Fruit fly (Drosophila melanogaster) whole organism, prepupa: ENCODE results near the gene Nthl1.

Source experiments
- Blimp-1 ChIP-seq: fragments of 200-800 bp; sonication (Bioruptor generic); optimal IDR thresholded peaks from 3 replicates; lab custom pipeline; 2017; ENCODE audit warnings: missing biosample characterization, missing genetic modification characterization, mild to moderate bottlenecking, moderate library complexity, missing genetic modification reagents
- CG11762 ChIP-seq: fragments of 200-800 bp; sonication (Bioruptor generic); optimal IDR thresholded peaks from 3 replicates; lab custom pipeline; 2016; ENCODE audit warnings: missing biosample characterization, missing genetic modification characterization; ENCODE audit not compliant: insufficient read depth
- CG11902 ChIP-seq: fragments of 200-800 bp; sonication (Bioruptor generic); optimal IDR thresholded peaks from 3 replicates; lab custom pipeline; 2016; ENCODE audit warnings: missing biosample characterization, missing genetic modification characterization
- CG15336 ChIP-seq: fragments of 200-800 bp; sonication (Bioruptor generic); IDR thresholded peaks from 2 replicates; pipeline ENCODE4 v1.3.6; 2022; ENCODE audit warnings: missing biosample characterization, missing genetic modification characterization
- CG1621 ChIP-seq: fragments of 200-800 bp; sonication (Bioruptor generic); optimal IDR thresholded peaks from 3 replicates; lab custom pipeline; 2018; ENCODE audit warnings: missing biosample characterization, mild to moderate bottlenecking, missing genetic modification characterization
- CG16779 ChIP-seq: fragments of 200-800 bp; sonication (Bioruptor generic); optimal IDR thresholded peaks from 3 replicates; lab custom pipeline; 2017; ENCODE audit warnings: missing biosample characterization, mild to moderate bottlenecking, missing genetic modification characterization
- CG32006 ChIP-seq: fragments of 200-800 bp; sonication (Bioruptor generic); optimal IDR thresholded peaks from 3 replicates; lab custom pipeline; 2017; ENCODE audit warnings: missing biosample characterization, mild to moderate bottlenecking, missing genetic modification characterization
- CG3919 ChIP-seq: fragments of 200-800 bp; sonication (Bioruptor generic); optimal IDR thresholded peaks from 3 replicates; lab custom pipeline; 2016; ENCODE audit warnings: missing biosample characterization, missing genetic modification characterization
- CG4318 ChIP-seq: fragments of 200-800 bp; sonication (Bioruptor generic); optimal IDR thresholded peaks from 3 replicates; lab custom pipeline; 2017; ENCODE audit warnings: missing biosample characterization, mild to moderate bottlenecking, missing genetic modification characterization
- CG6163 ChIP-seq: fragments of 200-800 bp; sonication (Bioruptor generic); IDR thresholded peaks from 3 replicates; pipeline ENCODE4 v1.3.6; 2022; ENCODE audit warnings: missing biosample characterization, missing genetic modification characterization
- CG6276 ChIP-seq: fragments of 200-800 bp; sonication (Bioruptor generic); optimal IDR thresholded peaks from 2 replicates; lab custom pipeline; 2017; ENCODE audit warnings: missing biosample characterization, mild to moderate bottlenecking, missing genetic modification characterization
- CG6792 ChIP-seq: fragments of 200-800 bp; sonication (Bioruptor generic); optimal IDR thresholded peaks from 3 replicates; lab custom pipeline; 2016; ENCODE audit warnings: missing biosample characterization, missing genetic modification characterization
- CG6808 ChIP-seq: fragments of 200-800 bp; sonication (Bioruptor generic); optimal IDR thresholded peaks from 3 replicates; lab custom pipeline; 2017; ENCODE audit warnings: missing biosample characterization, missing genetic modification characterization, mild to moderate bottlenecking, moderate library complexity, missing genetic modification reagents
- CG6854 ChIP-seq: fragments of 200-800 bp; sonication (Bioruptor generic); optimal IDR thresholded peaks from 2 replicates; lab custom pipeline; 2017; ENCODE audit warnings: missing biosample characterization, mild to moderate bottlenecking, missing genetic modification characterization
- CG7368 ChIP-seq: fragments of 200-800 bp; sonication (Bioruptor generic); optimal IDR thresholded peaks from 3 replicates; lab custom pipeline; 2016; ENCODE audit warnings: missing biosample characterization, missing genetic modification characterization
- CG8632 ChIP-seq: fragments of 200-800 bp; sonication (Bioruptor generic); optimal IDR thresholded peaks from 3 replicates; lab custom pipeline; 2016; ENCODE audit warnings: missing biosample characterization, missing genetic modification characterization
- CG9139 ChIP-seq: fragments of 200-800 bp; sonication (Bioruptor generic); optimal IDR thresholded peaks from 3 replicates; lab custom pipeline; 2017; ENCODE audit warnings: missing biosample characterization, mild to moderate bottlenecking, missing genetic modification characterization
- Eip78C ChIP-seq: fragments of 200-800 bp; sonication (Bioruptor generic); peaks from one replicate; lab custom pipeline; 2016; ENCODE audit warnings: missing biosample characterization, missing genetic modification characterization
- Eip93F ChIP-seq: fragments of 200-800 bp; sonication (Bioruptor generic); optimal IDR thresholded peaks from 2 replicates; lab custom pipeline; 2016; ENCODE audit warnings: missing biosample characterization, mild to moderate bottlenecking, missing genetic modification characterization
- Ets21C ChIP-seq: fragments of 200-800 bp; sonication (Bioruptor generic); optimal IDR thresholded peaks from 3 replicates; lab custom pipeline; 2016; ENCODE audit warnings: missing biosample characterization, missing genetic modification characterization
- Ets96B ChIP-seq: fragments of 200-800 bp; optimal IDR thresholded peaks from 2 replicates; lab custom pipeline; 2019; ENCODE audit warnings: missing biosample characterization, mild to moderate bottlenecking, missing genetic modification characterization, moderate library complexity
- Gug ChIP-seq: fragments of 200-800 bp; sonication (Bioruptor generic); IDR thresholded peaks from 2 replicates; pipeline ENCODE4 v1.3.6; 2022; ENCODE audit warnings: missing biosample characterization, missing genetic modification characterization
- Hr39 ChIP-seq: fragments of 200-800 bp; sonication (Bioruptor generic); optimal IDR thresholded peaks from 2 replicates; lab custom pipeline; 2016; ENCODE audit warnings: missing biosample characterization, missing genetic modification characterization
- Hr4 ChIP-seq: fragments of 200-800 bp; sonication (Bioruptor generic); optimal IDR thresholded peaks from 3 replicates; lab custom pipeline; 2016; ENCODE audit warnings: missing biosample characterization, missing genetic modification characterization
- Lpt ChIP-seq: fragments of 200-800 bp; sonication (Bioruptor generic); optimal IDR thresholded peaks from 3 replicates; lab custom pipeline; 2016; ENCODE audit warnings: missing biosample characterization, missing genetic modification characterization
- Smox ChIP-seq: fragments of 200-800 bp; sonication (Bioruptor generic); optimal IDR thresholded peaks from 3 replicates; lab custom pipeline; 2016; ENCODE audit warnings: missing biosample characterization, missing genetic modification characterization
- Sox102F ChIP-seq: fragments of 200-800 bp; sonication (Bioruptor generic); optimal IDR thresholded peaks from 2 replicates; lab custom pipeline; 2016; ENCODE audit warnings: missing biosample characterization, mild to moderate bottlenecking, missing genetic modification characterization
- Sox14 ChIP-seq: fragments of 200-800 bp; sonication (Bioruptor generic); optimal IDR thresholded peaks from 3 replicates; lab custom pipeline; 2016; ENCODE audit warnings: missing biosample characterization, missing genetic modification characterization
- Sox15 ChIP-seq: fragments of 200-800 bp; sonication (Bioruptor generic); optimal IDR thresholded peaks from 3 replicates; lab custom pipeline; 2016; ENCODE audit warnings: missing biosample characterization, missing genetic modification characterization
- achi ChIP-seq: fragments of 200-800 bp; sonication (Bioruptor generic); optimal IDR thresholded peaks from 3 replicates; lab custom pipeline; 2016; ENCODE audit warnings: missing biosample characterization, missing genetic modification characterization
- acj6 ChIP-seq: fragments of 200-800 bp; sonication (Bioruptor generic); optimal IDR thresholded peaks from 3 replicates; lab custom pipeline; 2016; ENCODE audit warnings: missing biosample characterization, missing genetic modification characterization
- dac ChIP-seq: fragments of 200-800 bp; sonication (Bioruptor generic); optimal IDR thresholded peaks from 2 replicates; lab custom pipeline; 2017; ENCODE audit warnings: missing biosample characterization, mild to moderate bottlenecking, missing genetic modification characterization
- dsx ChIP-seq: fragments of 200-800 bp; optimal IDR thresholded peaks from 3 replicates; lab custom pipeline; 2019; ENCODE audit warnings: missing biosample characterization, mild to moderate bottlenecking, missing genetic modification characterization, moderate library complexity; ENCODE audit not compliant: poor library complexity, severe bottlenecking
- eg ChIP-seq: fragments of 200-800 bp; sonication (Bioruptor generic); IDR thresholded peaks from 3 replicates; pipeline ENCODE4 v1.3.6; 2022; ENCODE audit warnings: missing biosample characterization, missing genetic modification characterization
- esn ChIP-seq: fragments of 200-800 bp; sonication (Bioruptor generic); optimal IDR thresholded peaks from 2 replicates; lab custom pipeline; 2016; ENCODE audit warnings: missing biosample characterization, mild to moderate bottlenecking, missing genetic modification characterization, moderate library complexity
- fkh ChIP-seq: fragments of 200-800 bp; sonication (Bioruptor generic); optimal IDR thresholded peaks from 3 replicates; lab custom pipeline; 2017; ENCODE audit warnings: missing biosample characterization, mild to moderate bottlenecking, missing genetic modification characterization, moderate library complexity
- lz ChIP-seq: fragments of 200-800 bp; sonication (Bioruptor generic); optimal IDR thresholded peaks from 3 replicates; lab custom pipeline; 2016; ENCODE audit warnings: missing biosample characterization, missing genetic modification characterization
- net ChIP-seq: fragments of 200-800 bp; sonication (Bioruptor generic); optimal IDR thresholded peaks from 3 replicates; lab custom pipeline; 2016; ENCODE audit warnings: missing biosample characterization, missing genetic modification characterization
- spab ChIP-seq: fragments of 200-800 bp; sonication (Bioruptor generic); optimal IDR thresholded peaks from 2 replicates; lab custom pipeline; 2017; ENCODE audit warnings: missing biosample characterization, mild to moderate bottlenecking, missing genetic modification characterization, missing genetic modification reagents
- ss ChIP-seq, 2 experiments: fragments of 200-800 bp; sonication (Bioruptor generic); optimal IDR thresholded peaks; 2 replicates in 1 of 2; 3 replicates in 1 of 2; lab custom pipeline; 2017 to 2018; ENCODE audit warnings: mild to moderate bottlenecking in 2 of 2, missing biosample characterization in 2 of 2, missing genetic modification characterization in 2 of 2, moderate library complexity in 1 of 2
- svp ChIP-seq: fragments of 200-800 bp; sonication (Bioruptor generic); peaks from one replicate; lab custom pipeline; 2016; ENCODE audit warnings: missing biosample characterization, missing genetic modification characterization
- topi ChIP-seq: fragments of 200-800 bp; sonication (Bioruptor generic); optimal IDR thresholded peaks from 3 replicates; lab custom pipeline; 2016; ENCODE audit warnings: missing biosample characterization, missing genetic modification characterization
- vri ChIP-seq: fragments of 200-800 bp; sonication (Bioruptor generic); optimal IDR thresholded peaks from 3 replicates; lab custom pipeline; 2016; ENCODE audit warnings: missing biosample characterization, mild to moderate bottlenecking, missing genetic modification characterization

Gene Nthl1

DNA sequence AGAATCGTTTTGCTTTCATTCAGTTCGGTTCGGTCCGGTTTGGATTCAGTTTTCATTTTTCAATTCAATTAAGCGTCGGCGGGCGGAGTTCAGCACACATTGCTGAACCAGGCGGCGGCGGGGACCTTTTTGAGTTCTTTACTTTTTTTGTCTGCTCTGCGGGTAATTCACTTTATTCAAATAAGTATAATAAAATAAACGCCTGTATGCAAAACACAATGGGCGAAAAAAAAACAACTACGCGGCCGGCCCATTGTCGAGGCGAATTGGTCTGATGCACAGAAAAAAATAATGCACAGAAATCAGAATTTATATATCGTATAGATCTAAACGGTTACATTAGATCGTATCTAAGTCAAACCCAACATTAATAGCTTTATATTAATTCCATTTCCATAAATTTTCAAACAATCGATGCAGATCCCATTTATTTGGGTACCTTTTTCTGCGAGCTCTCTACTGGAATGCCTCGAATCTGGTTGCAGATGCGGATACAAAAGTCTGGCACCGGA lies 14.8 kb downstream of the Nthl1 start (continued):
- TF ChIP-seq CG6808 (GFP tag; lab: Kevin White, UChicago) (peak; percentile 81), CG32006 (peak; percentile 42), Sox15 (peak; percentile 45), svp (GFP tag; lab: Kevin White, UChicago) (peak; percentile 85), Ets96B (tag; lab: Kevin White, UChicago) (peak; percentile 74), CG8632 (GFP tag; lab: Kevin White, UChicago) (peak; percentile 68), vri (GFP tag; lab: Kevin White, UChicago) (peak; percentile 41), CG6163 (GFP tag; lab: Robert Waterston, UW) (peak; percentile 63), topi (GFP tag; lab: Kevin White, UChicago) (peak; percentile 70), Sox102F (peak; percentile 77), CG6276 (GFP tag; lab: Kevin White, UChicago) (no peak), CG11762 (peak; percentile 73), CG9139 (GFP tag; lab: Kevin White, UChicago) (peak; percentile 20), lz (peak; percentile 65), CG4318 (no peak), CG6792 (GFP tag; lab: Kevin White, UChicago) (peak; percentile 66), CG1621 (tag; lab: Kevin White, UChicago) (peak; percentile 38), achi (GFP tag; lab: Kevin White, UChicago) (peak; percentile 58), CG6854 (GFP tag; lab: Kevin White, UChicago) (no peak), Ets21C (GFP tag; lab: Kevin White, UChicago) (peak; percentile 48), acj6 (GFP tag; lab: Kevin White, UChicago) (peak; percentile 76), esn (GFP tag; lab: Kevin White, UChicago) (peak; percentile 71), spab (GFP tag; lab: Kevin White, UChicago) (peak; percentile 75)
- TF ChIP-seq, all 60 proteins: peak for 52

DNA sequence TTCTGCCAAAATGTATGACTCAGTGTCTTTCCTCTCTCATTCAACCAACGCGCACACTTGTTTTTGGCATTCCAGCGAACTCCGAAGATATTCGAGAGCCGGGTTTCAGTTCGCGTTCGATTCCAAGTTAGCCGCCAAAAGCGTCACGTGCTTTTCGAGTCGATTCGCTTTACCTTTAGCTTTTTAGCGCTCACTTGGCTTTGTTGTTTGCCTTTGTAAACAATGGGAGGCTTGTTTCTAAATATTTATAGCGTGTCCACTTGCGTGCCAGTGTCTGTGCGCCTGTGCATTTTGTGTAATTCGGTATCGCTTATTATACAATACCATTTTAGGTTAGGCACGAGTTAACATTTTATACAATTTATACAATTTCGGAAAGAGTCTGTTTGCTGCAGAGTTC lies 16.3 kb downstream of the Nthl1 start:
- TF ChIP-seq Hr4 (GFP tag; lab: Kevin White, UChicago) (no peak), Gug (GFP tag; lab: Robert Waterston, UW) (no peak), vri (GFP tag; lab: Kevin White, UChicago) (peak; percentile 63), eg (GFP tag; lab: Robert Waterston, UW) (0 out of 3 replicates have a peak, but pooled peaks have one; percentile 14), Eip78C (peak; percentile 60), Eip93F (GFP tag; lab: Kevin White, UChicago) (peak; percentile 1), Sox102F (peak; percentile 19), CG15336 (GFP tag; lab: Robert Waterston, UW) (no peak), fkh (GFP tag; lab: Kevin White, UChicago) (peak; percentile 76), achi (GFP tag; lab: Kevin White, UChicago) (no peak)
- TF ChIP-seq, all 60 proteins: peak for 6

DNA sequence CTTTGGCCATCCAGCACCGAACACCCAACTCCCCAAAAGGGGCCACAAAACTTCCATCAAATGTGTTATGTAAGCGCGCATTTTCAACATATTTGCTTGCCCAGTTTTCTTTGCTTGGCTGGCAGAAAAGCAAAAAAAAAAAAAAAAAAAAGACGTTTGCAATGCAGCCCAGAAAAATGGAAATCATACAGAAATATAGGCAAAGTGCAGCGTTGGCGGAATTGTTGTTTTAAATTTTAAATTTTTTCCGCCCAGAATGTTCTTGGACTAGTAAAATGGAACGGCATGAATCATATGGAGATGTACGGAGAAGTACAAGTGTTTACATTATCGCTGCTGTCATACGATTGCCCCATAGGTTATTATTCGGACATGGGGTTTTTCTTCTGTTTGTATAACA lies 18.4 kb downstream of the Nthl1 start:
- no peak for TF ChIP-seq spab (GFP tag; lab: Kevin White, UChicago)
- TF ChIP-seq net (GFP tag; lab: Kevin White, UChicago) = no peak
- TF ChIP-seq ss (GFP tag; optimal IDR thresholded peaks at IDR 0.05; lab: Kevin White, UChicago) = no peak

DNA sequence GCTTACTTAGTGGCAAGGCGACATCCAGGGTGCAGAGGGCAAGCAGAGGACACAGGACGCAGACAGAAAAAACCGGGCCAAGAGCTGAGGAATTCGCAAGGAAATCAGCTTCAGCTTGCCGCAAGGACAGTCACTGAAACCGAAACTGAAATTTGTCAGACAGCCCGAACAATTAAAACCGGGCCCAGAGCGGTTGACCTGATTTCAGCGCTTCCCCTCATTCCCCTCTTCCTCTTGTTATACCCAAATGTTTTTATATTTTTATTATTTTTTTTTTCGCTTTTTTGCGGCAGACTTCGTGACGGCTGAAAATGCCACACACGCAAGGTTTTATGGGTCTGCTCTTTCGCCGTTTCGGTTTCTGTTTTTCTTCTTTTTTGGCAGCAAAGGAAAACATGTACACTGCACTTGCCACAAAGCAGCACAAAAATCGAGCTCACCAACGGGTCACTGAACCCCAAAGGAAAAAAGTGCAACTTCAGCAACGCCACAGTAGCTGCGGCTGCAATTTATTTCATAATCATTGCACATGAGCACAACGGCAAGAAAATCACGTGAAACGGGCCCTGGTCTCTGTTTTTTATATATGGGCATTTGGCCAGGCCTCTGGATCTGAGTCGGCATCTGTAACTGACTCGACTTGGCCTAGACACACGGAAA lies 19.5 kb downstream of the Nthl1 start:
- no peak for TF ChIP-seq Sox14 (GFP tag; lab: Kevin White, UChicago)
- TF ChIP-seq CG16779 (tag; lab: Kevin White, UChicago) = no peak
- no peak for TF ChIP-seq CG11902 (GFP tag; lab: Kevin White, UChicago)
- TF ChIP-seq Sox15 = no peak
- no peak for TF ChIP-seq CG7368 (GFP tag; lab: Kevin White, UChicago)
- TF ChIP-seq Hr39 = no peak
- no peak for TF ChIP-seq vri (GFP tag; lab: Kevin White, UChicago)
- no peak for TF ChIP-seq Smox (GFP tag; lab: Kevin White, UChicago)
- no peak for TF ChIP-seq dsx
- TF ChIP-seq Eip78C = peak; percentile 41
- peak; percentile 55 for TF ChIP-seq CG6854 (GFP tag; lab: Kevin White, UChicago)
- no peak for TF ChIP-seq net (GFP tag; lab: Kevin White, UChicago)
- no peak for TF ChIP-seq Lpt (GFP tag; lab: Kevin White, UChicago)
- peak; percentile 37; the same call in 1 of the 3 replicates for TF ChIP-seq eg (GFP tag; lab: Robert Waterston, UW)
- no peak for TF ChIP-seq dac
- no peak for TF ChIP-seq CG11762
- TF ChIP-seq achi (GFP tag; lab: Kevin White, UChicago) = no peak
- TF ChIP-seq CG6792 (GFP tag; lab: Kevin White, UChicago) = no peak
- peak; percentile 76 for TF ChIP-seq Blimp-1 (GFP tag; lab: Kevin White, UChicago)
- TF ChIP-seq CG6808 (GFP tag; lab: Kevin White, UChicago) = no peak
- no peak for TF ChIP-seq CG3919
